Fruit fly (Drosophila melanogaster) whole organism, wandering third instar larva: ENCODE data around the gene Or88a.

Experiments
- Abd-B ChIP-seq: fragments of >200 bp; optimal IDR thresholded peaks from 2 replicates; lab custom pipeline; 2017; ENCODE audit warnings: missing biosample characterization, missing genetic modification characterization
- CG32264 ChIP-seq: fragments of 200-800 bp; sonication (Bioruptor generic); optimal IDR thresholded peaks from 2 replicates; lab custom pipeline; 2016; ENCODE audit warnings: missing biosample characterization, missing genetic modification characterization
- CG9705 ChIP-seq: fragments of 200-800 bp; sonication (Bioruptor generic); optimal IDR thresholded peaks from 2 replicates; lab custom pipeline; 2018; ENCODE audit warnings: missing biosample characterization, mild to moderate bottlenecking, missing genetic modification characterization
- CrebA ChIP-seq: fragments of 200-800 bp; sonication (Bioruptor generic); optimal IDR thresholded peaks from 2 replicates; lab custom pipeline; 2016; ENCODE audit warnings: missing biosample characterization, mild to moderate bottlenecking, missing genetic modification characterization, borderline replicate concordance
- Dfd ChIP-seq: fragments of >200 bp; optimal IDR thresholded peaks from 2 replicates; lab custom pipeline; 2017; ENCODE audit warnings: missing biosample characterization, missing genetic modification characterization
- GATAd ChIP-seq: sonication (Bioruptor generic); optimal IDR thresholded peaks from 2 replicates; lab custom pipeline; 2016; ENCODE audit warnings: missing biosample characterization, missing genetic modification characterization
- HLH106 ChIP-seq: fragments of 200-800 bp; optimal IDR thresholded peaks from 3 replicates; lab custom pipeline; 2019; ENCODE audit warnings: missing biosample characterization, mild to moderate bottlenecking, missing genetic modification characterization, moderate library complexity
- Hnf4 ChIP-seq: fragments of 200-800 bp; sonication (Bioruptor generic); optimal IDR thresholded peaks from 2 replicates; lab custom pipeline; 2016; ENCODE audit warnings: missing biosample characterization, mild to moderate bottlenecking, missing genetic modification characterization
- Hr78 ChIP-seq: fragments of >200 bp; optimal IDR thresholded peaks from 2 replicates; lab custom pipeline; 2017; ENCODE audit warnings: missing biosample characterization, missing genetic modification characterization
- Hr83 ChIP-seq: fragments of 200-300 bp; sonication (Bioruptor generic); optimal IDR thresholded peaks from 2 replicates; lab custom pipeline; 2016; ENCODE audit warnings: missing biosample characterization, mild to moderate bottlenecking, missing genetic modification characterization, moderate library complexity; ENCODE audit not compliant: poor library complexity, severe bottlenecking
- Jra ChIP-seq: sonication (Bioruptor generic); optimal IDR thresholded peaks from 2 replicates; lab custom pipeline; 2016; ENCODE audit warnings: missing biosample characterization, missing genetic modification characterization
- Mio ChIP-seq: sonication (Bioruptor generic); optimal IDR thresholded peaks from 2 replicates; lab custom pipeline; 2016; ENCODE audit warnings: missing biosample characterization, missing genetic modification characterization
- Myc ChIP-seq: fragments of >200 bp; optimal IDR thresholded peaks from 2 replicates; lab custom pipeline; 2017
- N ChIP-seq: fragments of >200 bp; optimal IDR thresholded peaks from 2 replicates; lab custom pipeline; 2018; ENCODE audit warnings: missing biosample characterization, missing external identifiers, missing genetic modification characterization
- OdsH ChIP-seq: fragments of 200-800 bp; sonication (Bioruptor generic); optimal IDR thresholded peaks from 2 replicates; lab custom pipeline; 2016; ENCODE audit warnings: missing biosample characterization, mild to moderate bottlenecking, missing genetic modification characterization
- Rel ChIP-seq, 2 experiments: fragments of 200-800 bp; sonication (Bioruptor generic) in 1 of 2; optimal IDR thresholded peaks; 2 replicates in 1 of 2; 3 replicates in 1 of 2; lab custom pipeline; 2016 to 2019; ENCODE audit warnings: mild to moderate bottlenecking in 2 of 2, missing biosample characterization in 2 of 2, missing genetic modification characterization in 2 of 2, moderate library complexity in 1 of 2
- Sp1 ChIP-seq: fragments of 200-800 bp; sonication (Bioruptor generic); optimal IDR thresholded peaks from 3 replicates; lab custom pipeline; 2019; ENCODE audit warnings: missing biosample characterization, mild to moderate bottlenecking, missing genetic modification characterization, moderate library complexity
- Vsx2 ChIP-seq: fragments of 200-300, 225-300 bp; sonication (Bioruptor generic); optimal IDR thresholded peaks from 2 replicates; lab custom pipeline; 2018; ENCODE audit warnings: missing biosample characterization, missing genetic modification characterization; ENCODE audit not compliant: partially characterized antibody
- br ChIP-seq: fragments of 200-800 bp; sonication (Bioruptor generic); optimal IDR thresholded peaks from 2 replicates; lab custom pipeline; 2016; ENCODE audit warnings: missing biosample characterization, missing genetic modification characterization
- brk ChIP-seq: fragments of 200-800 bp; sonication (Bioruptor generic); optimal IDR thresholded peaks from 2 replicates; lab custom pipeline; 2016; ENCODE audit warnings: missing biosample characterization, mild to moderate bottlenecking, missing genetic modification characterization
- dl ChIP-seq, 2 experiments: fragments of 175-275, 200-275 bp in 1 of 2; fragments of 200-275 bp in 1 of 2; sonication (Bioruptor generic); optimal IDR thresholded peaks; lab custom pipeline; 2018; ENCODE audit warnings: mild to moderate bottlenecking in 2 of 2, missing biosample characterization in 2 of 2, missing genetic modification characterization in 2 of 2, moderate library complexity in 2 of 2; ENCODE audit not compliant: partially characterized antibody in 2 of 2, insufficient read depth in 1 of 2
- dmrt93B ChIP-seq: fragments of 200-800 bp; sonication (Bioruptor generic); optimal IDR thresholded peaks from 2 replicates; lab custom pipeline; 2018; ENCODE audit warnings: missing biosample characterization, mild to moderate bottlenecking, missing genetic modification characterization
- dsf ChIP-seq: sonication (Bioruptor generic); optimal IDR thresholded peaks from 2 replicates; lab custom pipeline; 2016; ENCODE audit warnings: missing biosample characterization, missing genetic modification characterization, borderline replicate concordance
- ey ChIP-seq: fragments of 200-800 bp; sonication (Bioruptor generic); optimal IDR thresholded peaks from 2 replicates; lab custom pipeline; 2016; ENCODE audit warnings: missing biosample characterization, missing genetic modification characterization
- fru ChIP-seq: fragments of 200-800 bp; sonication (Bioruptor generic); optimal IDR thresholded peaks from 3 replicates; lab custom pipeline; 2016; ENCODE audit warnings: missing biosample characterization, mild to moderate bottlenecking, missing genetic modification characterization
- h ChIP-seq: fragments of 200-800 bp; sonication (Bioruptor generic); optimal IDR thresholded peaks from 3 replicates; lab custom pipeline; 2016; ENCODE audit warnings: missing biosample characterization, mild to moderate bottlenecking, missing genetic modification characterization
- jim ChIP-seq: fragments of 175-275, 200-325 bp; sonication (Bioruptor generic); optimal IDR thresholded peaks from 2 replicates; lab custom pipeline; 2016; ENCODE audit warnings: missing biosample characterization, mild to moderate bottlenecking, missing genetic modification characterization
- lola ChIP-seq: fragments of >200 bp; optimal IDR thresholded peaks from 2 replicates; lab custom pipeline; 2017; ENCODE audit warnings: missing biosample characterization, missing genetic modification characterization
- pan ChIP-seq: fragments of >200 bp; optimal IDR thresholded peaks from 2 replicates; lab custom pipeline; 2017
- psq ChIP-seq: fragments of 200-800 bp; sonication (Bioruptor generic); optimal IDR thresholded peaks from 3 replicates; lab custom pipeline; 2017; ENCODE audit warnings: missing biosample characterization, mild to moderate bottlenecking, missing genetic modification characterization, moderate library complexity
- rgr ChIP-seq: fragments of 200-800 bp; sonication (Bioruptor generic); optimal IDR thresholded peaks from 3 replicates; lab custom pipeline; 2016; ENCODE audit warnings: missing biosample characterization, mild to moderate bottlenecking, missing genetic modification characterization
- sage ChIP-seq: fragments of 200-800 bp; sonication (Bioruptor generic); optimal IDR thresholded peaks from 2 replicates; lab custom pipeline; 2016; ENCODE audit warnings: missing biosample characterization, mild to moderate bottlenecking, missing genetic modification characterization
- sv ChIP-seq: fragments of 200-800 bp; sonication (Bioruptor generic); optimal IDR thresholded peaks from 3 replicates; lab custom pipeline; 2016; ENCODE audit warnings: missing biosample characterization, missing genetic modification characterization
- tai ChIP-seq: sonication (Bioruptor generic); optimal IDR thresholded peaks from 2 replicates; lab custom pipeline; 2016; ENCODE audit warnings: missing biosample characterization, missing genetic modification characterization
- usp ChIP-seq: fragments of >200 bp; optimal IDR thresholded peaks from 2 replicates; lab custom pipeline; 2017; ENCODE audit warnings: missing biosample characterization, missing genetic modification characterization
- woc ChIP-seq: sonication (Bioruptor generic); optimal IDR thresholded peaks from 2 replicates; lab custom pipeline; 2016; ENCODE audit warnings: missing biosample characterization, mild to moderate bottlenecking, missing genetic modification characterization

The Or88a gene

DNA sequence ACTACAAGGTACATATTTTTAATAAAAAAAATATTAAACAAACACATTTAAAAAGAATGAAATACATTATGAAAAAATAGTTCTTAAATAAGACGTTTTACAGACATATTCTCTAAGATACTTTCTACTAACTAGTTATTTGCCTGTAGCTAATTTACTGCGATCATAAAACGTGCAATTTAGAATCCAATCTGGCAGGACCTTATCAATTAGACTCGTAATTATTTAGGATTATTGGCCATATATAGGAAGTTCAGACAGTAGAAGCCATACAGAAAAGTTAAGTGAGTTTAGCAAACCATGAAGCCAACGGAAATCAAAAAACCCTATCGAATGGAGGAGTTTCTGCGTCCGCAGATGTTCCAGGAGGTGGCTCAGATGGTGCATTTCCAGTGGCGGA, at the start of gene Or88a:
TSS of gene Or88a (plus strand) at position 301 of the 400 bp plus-strand sequence.
- TF ChIP-seq Sp1 (GFP tag; lab: Kevin White, UChicago) (no peak), br (GFP tag; lab: Kevin White, UChicago) (no peak), dmrt93B (GFP tag; lab: Kevin White, UChicago) (no peak), Rel (GFP tag; optimal IDR thresholded peaks at IDR 0.05; lab: Kevin White, UChicago) (no peak), Rel (tag; optimal IDR thresholded peaks at IDR 0.05; lab: Kevin White, UChicago) (no peak), usp (GFP tag; lab: Kevin White, UChicago) (no peak), CrebA (no peak), tai (GFP tag; lab: Kevin White, UChicago) (no peak)

DNA sequence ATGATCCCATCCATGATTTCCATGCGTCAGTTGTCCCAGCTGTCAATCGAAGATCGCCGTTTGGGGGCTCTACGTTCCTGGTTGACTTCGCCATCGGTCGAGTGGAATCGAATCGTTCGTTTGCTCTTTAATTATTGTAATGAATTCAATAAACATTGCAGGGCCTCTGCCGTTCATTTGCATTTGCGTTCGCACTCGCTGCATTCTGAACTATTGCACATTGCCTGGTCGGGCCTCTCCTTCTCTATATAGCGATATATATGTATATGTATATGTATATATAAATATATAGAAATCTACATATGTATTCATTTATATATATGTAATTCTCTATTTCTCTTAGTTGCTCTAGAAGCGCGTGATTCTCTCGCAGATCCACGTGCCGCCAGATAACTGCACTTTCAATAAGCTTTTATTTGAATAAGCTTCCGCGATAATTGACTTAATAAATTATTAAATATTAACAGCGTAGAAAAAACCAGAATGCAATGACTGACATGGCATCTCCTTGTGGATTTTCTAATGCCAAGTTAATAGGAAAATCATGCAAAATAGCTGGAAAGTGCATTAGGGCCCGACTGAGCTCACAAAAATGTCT, 49.4 kb upstream of the Or88a start:
- TF ChIP-seq br (GFP tag; lab: Kevin White, UChicago): no peak
- TF ChIP-seq OdsH (GFP tag; lab: Kevin White, UChicago): no peak
- no peak for TF ChIP-seq Dfd (GFP tag; lab: Kevin White, UChicago)
- TF ChIP-seq rgr: no peak
- TF ChIP-seq usp (GFP tag; lab: Kevin White, UChicago): no peak
- no peak for TF ChIP-seq brk (GFP tag; lab: Kevin White, UChicago)
- no peak for TF ChIP-seq Hnf4 (GFP tag; lab: Kevin White, UChicago)
- TF ChIP-seq CG9705: no peak
- no peak for TF ChIP-seq N (GFP tag; lab: Kevin White, UChicago)
- no peak for TF ChIP-seq Sp1 (GFP tag; lab: Kevin White, UChicago)
- no peak for TF ChIP-seq psq (GFP tag; lab: Kevin White, UChicago)
- no peak for TF ChIP-seq GATAd (GFP tag; lab: Kevin White, UChicago)

DNA sequence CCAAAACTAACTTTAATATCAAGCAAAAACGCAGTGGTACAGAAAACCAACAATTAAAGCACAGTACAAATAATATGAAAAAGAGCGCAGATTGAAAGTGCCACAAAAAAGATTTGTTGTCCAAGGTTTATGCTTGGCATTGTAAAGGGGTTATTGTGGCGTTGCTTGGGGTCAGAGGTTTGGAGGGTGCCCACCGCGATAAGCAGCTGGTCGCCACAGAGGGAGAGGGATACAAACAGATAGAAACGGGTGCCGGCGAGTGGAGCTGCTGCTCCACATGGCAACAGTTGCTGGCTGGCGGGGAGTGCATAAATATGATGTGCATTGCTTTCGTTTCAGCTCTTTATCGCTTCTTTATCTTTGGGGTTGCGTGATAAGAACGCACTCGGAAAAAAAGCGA, 48.8 kb upstream of the Or88a start:
- no peak for TF ChIP-seq N (GFP tag; lab: Kevin White, UChicago)
- no peak for TF ChIP-seq sv (GFP tag; lab: Kevin White, UChicago)
- no peak for TF ChIP-seq Sp1 (GFP tag; lab: Kevin White, UChicago)
- no peak for TF ChIP-seq HLH106
- no peak for TF ChIP-seq Vsx2
- no peak for TF ChIP-seq woc (GFP tag; lab: Kevin White, UChicago)
- TF ChIP-seq OdsH (GFP tag; lab: Kevin White, UChicago): no peak
- no peak for TF ChIP-seq psq (GFP tag; lab: Kevin White, UChicago)
- TF ChIP-seq pan (lab: Kevin White, UChicago): no peak
- no peak for TF ChIP-seq Dfd (GFP tag; lab: Kevin White, UChicago)
- TF ChIP-seq usp (GFP tag; lab: Kevin White, UChicago): no peak
- TF ChIP-seq Myc (lab: Kevin White, UChicago): no peak
- TF ChIP-seq Hr83 (GFP tag; lab: Kevin White, UChicago): no peak
- TF ChIP-seq GATAd (GFP tag; lab: Kevin White, UChicago): no peak
- TF ChIP-seq ey (GFP tag; lab: Kevin White, UChicago): no peak
- no peak for TF ChIP-seq tai (GFP tag; lab: Kevin White, UChicago)
- TF ChIP-seq Abd-B (GFP tag; lab: Kevin White, UChicago): no peak

DNA sequence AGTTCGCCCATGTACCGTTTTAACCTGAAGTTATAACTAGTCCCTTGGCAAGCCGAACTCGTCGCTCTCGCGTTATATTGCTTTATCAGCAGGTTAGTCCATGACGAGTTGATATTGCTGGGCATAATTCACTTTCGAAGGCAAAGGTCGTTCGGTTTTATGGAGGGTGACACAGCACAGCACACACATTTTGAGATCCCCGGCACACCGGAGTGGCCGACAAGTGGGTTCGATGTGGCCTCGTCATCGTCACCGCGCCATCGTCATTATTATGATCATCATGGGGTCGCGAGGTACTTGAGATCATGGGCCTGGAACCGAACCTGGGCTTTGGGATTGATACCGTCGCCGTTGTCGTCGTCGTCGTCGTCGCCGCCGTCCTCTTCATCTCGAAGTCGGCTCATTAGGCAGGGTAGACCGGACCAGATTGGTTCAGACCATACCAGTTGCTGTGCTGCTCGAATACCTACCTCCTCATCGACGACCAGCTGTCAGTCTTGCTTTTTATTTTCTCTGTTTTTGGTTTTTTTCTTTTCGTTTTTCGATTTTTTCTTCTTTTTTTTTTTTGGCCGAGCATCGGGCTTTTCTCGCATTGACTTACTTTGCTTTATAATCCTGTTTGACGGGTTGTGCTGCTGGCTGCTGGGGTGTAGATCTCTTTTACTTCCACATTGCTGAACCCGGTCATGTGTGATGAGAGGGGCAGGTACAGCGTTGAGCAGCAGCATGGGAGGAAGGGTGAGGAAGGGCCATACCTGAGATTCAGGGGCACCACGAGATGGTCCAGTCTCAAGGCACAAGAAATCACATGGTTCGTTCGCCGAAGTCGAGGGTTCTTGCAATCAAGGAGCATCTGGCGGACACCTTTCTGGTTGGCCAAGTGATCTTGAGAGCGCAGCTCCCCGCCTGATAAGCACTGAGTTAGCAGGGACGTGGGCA, 47.9 kb upstream of the Or88a start:
- TF ChIP-seq Sp1 (GFP tag; lab: Kevin White, UChicago): peak; percentile 82
- TF ChIP-seq sv (GFP tag; lab: Kevin White, UChicago): no peak
- no peak for TF ChIP-seq Jra (GFP tag; lab: Kevin White, UChicago)
- no peak for TF ChIP-seq dmrt93B (GFP tag; lab: Kevin White, UChicago)
- TF ChIP-seq jim: peak; percentile 12
- TF ChIP-seq dl (GFP tag; optimal IDR thresholded peaks at IDR 0.05; lab: Kevin White, UChicago; ENCODE audit: insufficient read depth in 1 of 2, partially characterized antibody in 2 of 2): peak in 1 of 2 experiments; percentile 0
- TF ChIP-seq rgr: no peak
- TF ChIP-seq CG9705: no peak
- no peak for TF ChIP-seq usp (GFP tag; lab: Kevin White, UChicago)
- no peak for TF ChIP-seq N (GFP tag; lab: Kevin White, UChicago)
- TF ChIP-seq pan (lab: Kevin White, UChicago): no peak
- no peak for TF ChIP-seq Dfd (GFP tag; lab: Kevin White, UChicago)
- TF ChIP-seq CG32264 (GFP tag; lab: Kevin White, UChicago): peak; percentile 65
- TF ChIP-seq fru: peak; percentile 64
- peak; percentile 54 for TF ChIP-seq psq (GFP tag; lab: Kevin White, UChicago)
- TF ChIP-seq Hnf4 (GFP tag; lab: Kevin White, UChicago): peak; percentile 36
- no peak for TF ChIP-seq Mio (GFP tag; lab: Kevin White, UChicago)
- no peak for TF ChIP-seq Vsx2
- peak; percentile 36 for TF ChIP-seq Hr83 (GFP tag; lab: Kevin White, UChicago)
- TF ChIP-seq GATAd (GFP tag; lab: Kevin White, UChicago): no peak
- TF ChIP-seq CrebA: peak; percentile 97
- TF ChIP-seq woc (GFP tag; lab: Kevin White, UChicago): no peak
- TF ChIP-seq lola (GFP tag; lab: Kevin White, UChicago): no peak
- TF ChIP-seq br (GFP tag; lab: Kevin White, UChicago): peak; percentile 43
- peak; percentile 83 for TF ChIP-seq sage (GFP tag; lab: Kevin White, UChicago)
- TF ChIP-seq dsf: no peak
- no peak for TF ChIP-seq Hr78 (GFP tag; lab: Kevin White, UChicago)
- TF ChIP-seq Myc (lab: Kevin White, UChicago): no peak
- TF ChIP-seq h (GFP tag; lab: Kevin White, UChicago): no peak
- TF ChIP-seq Abd-B (GFP tag; lab: Kevin White, UChicago): no peak
